Worm (Caenorhabditis elegans): ENCODE results near the gene far-4.

DNA sequence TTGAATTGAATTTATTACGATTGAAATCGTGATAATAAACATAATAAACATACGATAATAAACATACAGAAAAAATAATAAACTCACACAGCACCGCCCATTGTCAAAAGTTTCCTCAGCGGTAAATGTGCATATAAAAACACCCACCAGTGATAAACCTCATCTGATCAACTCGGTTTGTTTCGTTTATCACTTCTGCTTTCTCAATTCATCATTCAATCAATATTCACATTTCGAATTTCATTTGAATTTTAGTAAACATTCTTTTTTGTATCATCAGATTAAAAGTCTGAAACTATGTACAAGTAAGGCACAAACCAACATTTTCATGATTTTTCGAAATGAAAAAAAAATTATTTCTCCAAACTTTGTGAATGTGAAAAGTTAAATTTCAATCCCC lies 13.7 kb upstream of the far-4 start, which contains the start of gene try-10:
- TF ChIP-seq lsy-2 (tag; optimal IDR thresholded peaks at IDR 0.05): no peak
- TF ChIP-seq ces-1 (GFP tag; optimal IDR thresholded peaks at IDR 0.05): no peak
- no peak for TF ChIP-seq mep-1 (tag; optimal IDR thresholded peaks at IDR 0.05)
- no peak for TF ChIP-seq ceh-39 (tag; optimal IDR thresholded peaks at IDR 0.05)
- no peak for TF ChIP-seq pha-4 (tag; optimal IDR thresholded peaks at IDR 0.05)
- TF ChIP-seq blmp-1 (tag; optimal IDR thresholded peaks at IDR 0.05): no peak
- TF ChIP-seq nhr-237 (tag; optimal IDR thresholded peaks at IDR 0.05): no peak
- TF ChIP-seq elt-3 (tag; optimal IDR thresholded peaks at IDR 0.05): no peak
- TF ChIP-seq unc-62 (GFP tag; optimal IDR thresholded peaks at IDR 0.05): no peak
- TF ChIP-seq zip-8 (tag; optimal IDR thresholded peaks at IDR 0.05): no peak
- no peak for TF ChIP-seq elt-1 (tag; optimal IDR thresholded peaks at IDR 0.05; ENCODE audit: borderline replicate concordance, insufficient read depth)
- no peak for TF ChIP-seq snpc-4 (tag; optimal IDR thresholded peaks at IDR 0.05)
- TF ChIP-seq nhr-76 (tag; optimal IDR thresholded peaks at IDR 0.05): no peak
- TF ChIP-seq ceh-83 (GFP tag; optimal IDR thresholded peaks at IDR 0.05): no peak
